Fruit fly (Drosophila melanogaster): ENCODE data around the gene CG3078.

DNA sequence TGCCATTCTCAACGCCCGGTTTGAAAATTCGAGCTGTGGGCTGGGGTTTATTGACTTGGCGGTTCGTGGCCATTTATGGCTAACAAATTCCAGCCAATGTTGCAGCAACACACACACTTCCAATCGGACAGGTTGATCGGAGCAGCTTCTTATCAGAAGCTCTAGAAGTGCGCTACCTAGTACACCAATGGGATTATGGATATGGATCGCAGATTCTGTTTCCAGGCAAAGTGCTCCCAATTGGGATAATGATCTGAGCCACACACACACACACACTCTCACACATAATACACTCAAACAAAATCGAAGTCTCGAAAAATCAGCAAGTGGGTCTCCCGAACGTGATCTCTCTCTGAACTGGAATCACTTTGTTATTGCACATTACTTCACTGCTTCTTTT lies 38.1 kb downstream of the CG3078 start:
- TF ChIP-seq psq (optimal IDR thresholded peaks at IDR 0.05) (no peak), Dll (optimal IDR thresholded peaks at IDR 0.05) (no peak), CG8478 (optimal IDR thresholded peaks at IDR 0.05) (no peak), EcR (GFP tag; optimal IDR thresholded peaks at IDR 0.05) (no peak)

Data from whole organism.